Worm (Caenorhabditis elegans) whole organism, L2 larva: ENCODE measurements around the gene fzy-1.

Experiments
- F13H6.1 ChIP-seq: sonication (generic microtip); optimal IDR thresholded peaks from 2 replicates; lab custom pipeline; 2016; ENCODE audit warnings: missing genetic modification characterization, missing compliant biosample characterization
- R02D3.7 ChIP-seq: fragments of 150-350 bp; optimal IDR thresholded peaks from 2 replicates; lab custom pipeline; 2014; ENCODE audit warnings: missing biosample characterization, missing genetic modification characterization
- ceh-16 ChIP-seq: fragments of 150-350 bp; optimal IDR thresholded peaks from 2 replicates; lab custom pipeline; 2014; ENCODE audit warnings: missing biosample characterization, missing genetic modification characterization
- egl-27 ChIP-seq: sonication (generic microtip); optimal IDR thresholded peaks from 3 replicates; lab custom pipeline; 2017; ENCODE audit warnings: missing biosample characterization, missing genetic modification reagents, missing genetic modification characterization
- elt-1 ChIP-seq: fragments of 150-350 bp; optimal IDR thresholded peaks from 2 replicates; lab custom pipeline; 2014; ENCODE audit warnings: missing biosample characterization, missing genetic modification characterization
- fos-1 ChIP-seq: fragments of 150-350 bp; optimal IDR thresholded peaks from 2 replicates; lab custom pipeline; 2014; ENCODE audit warnings: missing biosample characterization, missing genetic modification characterization
- lin-11 ChIP-seq: fragments of 150-350 bp; sonication (generic microtip); optimal IDR thresholded peaks from 2 replicates; lab custom pipeline; 2014; ENCODE audit warnings: missing biosample characterization, missing genetic modification characterization, inconsistent platforms, mixed read lengths
- nhr-11 ChIP-seq: fragments of 150-350 bp; optimal IDR thresholded peaks from 2 replicates; lab custom pipeline; 2014; ENCODE audit warnings: missing biosample characterization, missing genetic modification characterization
- nhr-77 ChIP-seq: fragments of 150-350 bp; optimal IDR thresholded peaks from 2 replicates; lab custom pipeline; 2014; ENCODE audit warnings: missing biosample characterization, missing genetic modification characterization
- skn-1 ChIP-seq: sonication (generic microtip); optimal IDR thresholded peaks from 2 replicates; lab custom pipeline; 2017; ENCODE audit warnings: missing biosample characterization, missing genetic modification characterization
- sma-9 ChIP-seq, 2 experiments: fragments of 150-350 bp in 1 of 2; sonication (generic microtip) in 1 of 2; optimal IDR thresholded peaks; 2 replicates each; lab custom pipeline; 2014 to 2016; ENCODE audit warnings: missing genetic modification characterization in 2 of 2, mild to moderate bottlenecking in 1 of 2, missing biosample characterization in 1 of 2, missing compliant biosample characterization in 1 of 2, missing genetic modification reagents in 1 of 2, moderate library complexity in 1 of 2
- unc-62 ChIP-seq: fragments of 150-350 bp; optimal IDR thresholded peaks from 2 replicates; lab custom pipeline; 2014; ENCODE audit warnings: missing biosample characterization, missing genetic modification reagents, missing genetic modification characterization
- ztf-11 ChIP-seq: sonication (generic microtip); optimal IDR thresholded peaks from 2 replicates; lab custom pipeline; 2017; ENCODE audit warnings: missing biosample characterization, missing genetic modification characterization

- TF ChIP-seq lin-11 (tag; lab: Kevin White, UChicago) = no peak
- no peak for TF ChIP-seq egl-27 (tag; lab: Kevin White, UChicago)
- TF ChIP-seq elt-1 (tag; lab: Kevin White, UChicago) = no peak
- TF ChIP-seq nhr-11 (tag; lab: Kevin White, UChicago) = no peak
- no peak for TF ChIP-seq nhr-77 (tag; lab: Kevin White, UChicago)
- no peak for TF ChIP-seq unc-62
- no peak for TF ChIP-seq fos-1 (tag; lab: Kevin White, UChicago)
- TF ChIP-seq R02D3.7 (tag; lab: Kevin White, UChicago) = no peak
- no peak for TF ChIP-seq ztf-11 (tag; lab: Kevin White, UChicago)
- no peak for TF ChIP-seq F13H6.1 (tag; lab: Kevin White, UChicago)
- no peak for TF ChIP-seq sma-9 (GFP tag; optimal IDR thresholded peaks at IDR 0.05; lab: Kevin White, UChicago)
- TF ChIP-seq sma-9 (tag; optimal IDR thresholded peaks at IDR 0.05; lab: Kevin White, UChicago) = no peak
- TF ChIP-seq ceh-16 (tag; lab: Kevin White, UChicago) = no peak
- no peak for TF ChIP-seq skn-1 (tag; lab: Kevin White, UChicago)
Observed at ce11 chrII:5541685-5542084, 41.1 kb downstream of the fzy-1 start, which contains the start of gene C17C3.24.
